Worm (Caenorhabditis elegans) whole organism, L4/young adult: ENCODE data around the gene Y54G2A.18.

Experiments
- W03F9.2 ChIP-seq: fragments of 150-350 bp; optimal IDR thresholded peaks from 2 replicates; lab custom pipeline; 2014; ENCODE audit warnings: missing biosample characterization, missing genetic modification characterization
- dao-5 ChIP-seq: sonication (generic microtip); optimal IDR thresholded peaks from 2 replicates; lab custom pipeline; 2016; ENCODE audit warnings: missing genotype, missing genetic modification characterization, moderate library complexity, missing compliant biosample characterization
- him-1 ChIP-seq: sonication (generic microtip); optimal IDR thresholded peaks from 2 replicates; lab custom pipeline; 2016; ENCODE audit warnings: missing genotype, missing genetic modification reagents, missing genetic modification characterization, missing compliant biosample characterization

ce11 chrIV:2855056-2855752 is 37.1 kb downstream of the Y54G2A.18 start:
- TF ChIP-seq dao-5 (tag; lab: Kevin White, UChicago): no peak
- TF ChIP-seq him-1 (tag; lab: Kevin White, UChicago): no peak
- no peak for TF ChIP-seq W03F9.2 (tag; lab: Kevin White, UChicago)
